Worm (Caenorhabditis elegans) whole organism, L4 larva: ENCODE results near the gene npr-13.

ENCODE experiments used
- D1046.2 ChIP-seq: fragments of 200-800 bp; sonication (Bioruptor generic); IDR thresholded peaks from 2 replicates; pipeline ENCODE4 v1.3.6; 2022; ENCODE audit warnings: missing genetic modification characterization, missing compliant biosample characterization
- cey-2 ChIP-seq: sonication (generic microtip); optimal IDR thresholded peaks from 3 replicates; lab custom pipeline; 2017; ENCODE audit warnings: missing genetic modification characterization, mild to moderate bottlenecking, missing compliant biosample characterization, antibody characterized with exemption, borderline replicate concordance; ENCODE audit not compliant: insufficient read depth
- egl-27 ChIP-seq: sonication (generic microtip); optimal IDR thresholded peaks from 3 replicates; lab custom pipeline; 2017; ENCODE audit warnings: missing biosample characterization, missing genetic modification reagents, missing genetic modification characterization
- lin-15B ChIP-seq: fragments of 150-350 bp; sonication (generic microtip); optimal IDR thresholded peaks from 3 replicates; lab custom pipeline; 2014; ENCODE audit warnings: missing biosample characterization, missing genetic modification characterization
- lin-38 ChIP-seq: fragments of 200-800 bp; sonication (Bioruptor generic); IDR thresholded peaks from 2 replicates; pipeline ENCODE4 v1.3.6; 2022; ENCODE audit warnings: missing genetic modification reagents, missing genetic modification characterization, missing compliant biosample characterization
- nhr-42 ChIP-seq: fragments of 200-800 bp; sonication (Bioruptor generic); IDR thresholded peaks from 2 replicates; pipeline ENCODE4 v1.3.6; 2022; ENCODE audit warnings: missing genetic modification characterization, missing compliant biosample characterization
- nhr-77 ChIP-seq: fragments of 150-350 bp; optimal IDR thresholded peaks from 2 replicates; lab custom pipeline; 2014; ENCODE audit warnings: missing biosample characterization, missing genetic modification characterization
- pqm-1 ChIP-seq: sonication (generic microtip); optimal IDR thresholded peaks from 2 replicates; lab custom pipeline; 2017; ENCODE audit warnings: missing biosample characterization, missing genetic modification characterization
- saeg-2 ChIP-seq: fragments of 200-800 bp; sonication (Bioruptor generic); IDR thresholded peaks from 2 replicates; pipeline ENCODE4 v1.3.6; 2022; ENCODE audit warnings: missing genetic modification reagents, missing genetic modification characterization, missing compliant biosample characterization
- skn-1 ChIP-seq: fragments of 150-350 bp; optimal IDR thresholded peaks from 2 replicates; lab custom pipeline; 2014; ENCODE audit warnings: missing biosample characterization, missing genetic modification characterization
- snpc-4 ChIP-seq: fragments of 150-350 bp; optimal IDR thresholded peaks from 2 replicates; lab custom pipeline; 2014; ENCODE audit warnings: missing biosample characterization, missing genetic modification characterization
- unc-62 ChIP-seq, 3 experiments: fragments of 150-350 bp in 1 of 3; sonication (generic microtip); optimal IDR thresholded peaks in 2 of 3; peaks in 1 of 3; 1 replicate in 1 of 3; 2 replicates in 2 of 3; lab custom pipeline; 2014 to 2017; ENCODE audit warnings: missing biosample characterization in 3 of 3, missing genetic modification characterization in 3 of 3, missing genetic modification reagents in 3 of 3, missing genotype in 1 of 3
- zfp-2 ChIP-seq: sonication (generic microtip); optimal IDR thresholded peaks from 2 replicates; lab custom pipeline; 2016; ENCODE audit warnings: mild to moderate bottlenecking, missing genetic modification characterization, missing compliant biosample characterization

- no peak for TF ChIP-seq skn-1 (tag; lab: Kevin White, UChicago)
- TF ChIP-seq cey-2 (tag; lab: Kevin White, UChicago) = no peak
- no peak for TF ChIP-seq nhr-42 (GFP tag; lab: Robert Waterston, UW)
- TF ChIP-seq nhr-77 (tag; lab: Kevin White, UChicago) = no peak
- no peak for TF ChIP-seq egl-27 (tag; lab: Kevin White, UChicago)
- no peak for TF ChIP-seq saeg-2 (GFP tag; lab: Robert Waterston, UW)
- peak in 1 of 2 experiments; percentile 85 for TF ChIP-seq unc-62 (GFP tag; optimal IDR thresholded peaks at IDR 0.05 in 1 of 2; lab: Kevin White, UChicago)
- TF ChIP-seq unc-62 (tag; optimal IDR thresholded peaks at IDR 0.05; lab: Kevin White, UChicago) = no peak
- no peak for TF ChIP-seq lin-38 (GFP tag; lab: Robert Waterston, UW)
- no peak for TF ChIP-seq D1046.2 (GFP tag; lab: Robert Waterston, UW)
- TF ChIP-seq zfp-2 (tag; lab: Kevin White, UChicago) = no peak
- TF ChIP-seq lin-15B (tag; lab: Kevin White, UChicago) = no peak
- no peak for TF ChIP-seq pqm-1 (tag; lab: Kevin White, UChicago)
- TF ChIP-seq snpc-4 (tag; lab: Kevin White, UChicago) = no peak
These were observed 5.8 kb downstream of the npr-13 start for ce11 chrV:14852620-14853019.
